Fruit fly (Drosophila melanogaster) whole organism, embryonic: ENCODE results near the gene mst.

Experiments used
- Asciz ChIP-seq: fragments of 200-800 bp; sonication (Bioruptor generic); optimal IDR thresholded peaks from 2 replicates; lab custom pipeline; 2017; ENCODE audit warnings: missing biosample characterization, mild to moderate bottlenecking, missing genetic modification characterization, missing genetic modification reagents
- CG10267 ChIP-seq: fragments of 200-800 bp; sonication (Bioruptor generic); optimal IDR thresholded peaks from 2 replicates; lab custom pipeline; 2018; ENCODE audit warnings: missing biosample characterization, mild to moderate bottlenecking, missing genetic modification characterization, moderate library complexity
- CG10959 ChIP-seq: fragments of 200-800 bp; sonication (Bioruptor generic); IDR thresholded peaks from 2 replicates; pipeline ENCODE4 v1.3.6; 2022; ENCODE audit warnings: missing biosample characterization, missing genetic modification characterization
- CG10979 ChIP-seq: fragments of 200-800 bp; sonication (Bioruptor generic); optimal IDR thresholded peaks from 2 replicates; lab custom pipeline; 2018; ENCODE audit warnings: missing biosample characterization, mild to moderate bottlenecking, missing genetic modification characterization, moderate library complexity
- CG17361 ChIP-seq: fragments of 200-800 bp; sonication (Bioruptor generic); IDR thresholded peaks from 3 replicates; pipeline ENCODE4 v1.3.6; 2022; ENCODE audit warnings: missing biosample characterization, missing genetic modification characterization
- CG17829 ChIP-seq: fragments of 200-800 bp; optimal IDR thresholded peaks from 2 replicates; lab custom pipeline; 2019; ENCODE audit warnings: missing biosample characterization, mild to moderate bottlenecking, missing genetic modification characterization, moderate library complexity
- CG18599 ChIP-seq: fragments of 200-800 bp; sonication (Bioruptor generic); optimal IDR thresholded peaks from 3 replicates; lab custom pipeline; 2017; ENCODE audit warnings: missing biosample characterization, missing genetic modification characterization, mild to moderate bottlenecking, moderate library complexity, missing genetic modification reagents
- CG2202 ChIP-seq: fragments of 200-800 bp; sonication (Bioruptor generic); optimal IDR thresholded peaks from 2 replicates; lab custom pipeline; 2018; ENCODE audit warnings: missing biosample characterization, mild to moderate bottlenecking, missing genetic modification characterization
- CG2712 ChIP-seq: fragments of 200-800 bp; optimal IDR thresholded peaks from 3 replicates; lab custom pipeline; 2019; ENCODE audit warnings: missing biosample characterization, mild to moderate bottlenecking, missing genetic modification characterization, moderate library complexity
- CG34224 ChIP-seq: fragments of 200-800 bp; sonication (Bioruptor generic); IDR thresholded peaks from 3 replicates; pipeline ENCODE4 v1.3.6; 2022; ENCODE audit warnings: missing biosample characterization, missing genetic modification characterization; ENCODE audit not compliant: partially characterized antibody
- CG3847 ChIP-seq: fragments of 200-800 bp; sonication (Bioruptor generic); IDR thresholded peaks from 2 replicates; pipeline ENCODE4 v1.3.6; 2022; ENCODE audit warnings: missing biosample characterization, missing genetic modification characterization
- CG3995 ChIP-seq: fragments of 200-800 bp; sonication (Bioruptor generic); optimal IDR thresholded peaks from 3 replicates; lab custom pipeline; 2016; ENCODE audit warnings: missing biosample characterization, missing genetic modification characterization
- CG6272 ChIP-seq: fragments of 200-800 bp; sonication (Bioruptor generic); IDR thresholded peaks from 2 replicates; pipeline ENCODE4 v1.3.6; 2022; ENCODE audit warnings: missing biosample characterization, missing genetic modification characterization
- CG6683 ChIP-seq: fragments of 200-800 bp; sonication (Bioruptor generic); optimal IDR thresholded peaks from 2 replicates; lab custom pipeline; 2017; ENCODE audit warnings: missing biosample characterization, mild to moderate bottlenecking, missing genetic modification characterization, missing genetic modification reagents
- CG7357 ChIP-seq: fragments of 200-800 bp; sonication (Bioruptor generic); IDR thresholded peaks from 3 replicates; pipeline ENCODE4 v1.3.6; 2022; ENCODE audit warnings: missing biosample characterization, missing genetic modification characterization
- CG7839 ChIP-seq: fragments of 200-800 bp; sonication (Bioruptor generic); optimal IDR thresholded peaks from 3 replicates; lab custom pipeline; 2018; ENCODE audit warnings: missing biosample characterization, mild to moderate bottlenecking, missing genetic modification characterization, moderate library complexity
- CG9817 ChIP-seq: fragments of 200-800 bp; sonication (Bioruptor generic); optimal IDR thresholded peaks from 2 replicates; lab custom pipeline; 2018; ENCODE audit warnings: missing biosample characterization, mild to moderate bottlenecking, missing genetic modification characterization, moderate library complexity
- CTCF ChIP-seq: fragments of 200-800 bp; sonication (Bioruptor generic); optimal IDR thresholded peaks from 2 replicates; lab custom pipeline; 2017; ENCODE audit warnings: missing biosample characterization, mild to moderate bottlenecking, missing genetic modification characterization, moderate library complexity
- Chrac-16 ChIP-seq: fragments of 200-800 bp; sonication (Bioruptor generic); optimal IDR thresholded peaks from 3 replicates; lab custom pipeline; 2016; ENCODE audit warnings: missing biosample characterization, missing genetic modification characterization
- Dip2 ChIP-seq: fragments of 200-800 bp; sonication (Bioruptor generic); IDR thresholded peaks from 2 replicates; pipeline ENCODE4 v1.3.6; 2022; ENCODE audit warnings: missing biosample characterization, missing genetic modification characterization
- Dref ChIP-seq: fragments of 200-800 bp; sonication (Bioruptor generic); IDR thresholded peaks from 2 replicates; pipeline ENCODE4 v1.3.6; 2022; ENCODE audit warnings: missing biosample characterization, missing genetic modification characterization
- Eip74EF ChIP-seq, 2 experiments: fragments of 200-800 bp in 1 of 2; fragments of >200 bp in 1 of 2; sonication (Bioruptor generic) in 1 of 2; optimal IDR thresholded peaks; 2 replicates each; lab custom pipeline; 2017 to 2019; ENCODE audit warnings: missing biosample characterization in 2 of 2, missing genetic modification characterization in 2 of 2, mild to moderate bottlenecking in 1 of 2, moderate library complexity in 1 of 2
- Ets65A ChIP-seq: fragments of 200-800 bp; sonication (Bioruptor generic); peaks from one replicate; lab custom pipeline; 2016; ENCODE audit warnings: missing biosample characterization, missing genetic modification characterization
- Fer3 ChIP-seq: fragments of 200-800 bp; sonication (Bioruptor generic); optimal IDR thresholded peaks from 2 replicates; lab custom pipeline; 2018; ENCODE audit warnings: missing biosample characterization, mild to moderate bottlenecking, missing genetic modification characterization, moderate library complexity
- HLH54F ChIP-seq: fragments of 200-800 bp; sonication (Bioruptor generic); optimal IDR thresholded peaks from 3 replicates; lab custom pipeline; 2016; ENCODE audit warnings: missing biosample characterization, missing genetic modification characterization
- Hand ChIP-seq: fragments of 200-800 bp; sonication (Bioruptor generic); optimal IDR thresholded peaks from 2 replicates; lab custom pipeline; 2017; ENCODE audit warnings: mild to moderate bottlenecking, missing biosample characterization, missing genetic modification reagents, missing genetic modification characterization
- Lim3 ChIP-seq: fragments of 200-800 bp; sonication (Bioruptor generic); IDR thresholded peaks from 2 replicates; pipeline ENCODE4 v1.3.6; 2022; ENCODE audit warnings: missing biosample characterization, missing genetic modification characterization
- Mad ChIP-seq: fragments of 200-800 bp; sonication (Bioruptor generic); optimal IDR thresholded peaks from 2 replicates; lab custom pipeline; 2016; ENCODE audit warnings: missing biosample characterization, missing genetic modification characterization
- Meics ChIP-seq: fragments of 200-800 bp; sonication (Bioruptor generic); optimal IDR thresholded peaks from 2 replicates; lab custom pipeline; 2017; ENCODE audit warnings: missing biosample characterization, mild to moderate bottlenecking, missing genetic modification characterization
- Mes4 ChIP-seq: fragments of 200-800 bp; sonication (Bioruptor generic); optimal IDR thresholded peaks from 2 replicates; lab custom pipeline; 2016; ENCODE audit warnings: missing biosample characterization, missing genetic modification characterization
- Oli ChIP-seq: fragments of 200-800 bp; sonication (Bioruptor generic); optimal IDR thresholded peaks from 2 replicates; lab custom pipeline; 2018; ENCODE audit warnings: missing biosample characterization, mild to moderate bottlenecking, missing genetic modification characterization, moderate library complexity
- PHDP ChIP-seq: fragments of 200-800 bp; sonication (Bioruptor generic); optimal IDR thresholded peaks from 3 replicates; lab custom pipeline; 2018; ENCODE audit warnings: missing biosample characterization, mild to moderate bottlenecking, missing genetic modification characterization, moderate library complexity
- Six4 ChIP-seq: fragments of 200-800 bp; sonication (Bioruptor generic); optimal IDR thresholded peaks from 2 replicates; lab custom pipeline; 2016; ENCODE audit warnings: missing biosample characterization, missing genetic modification characterization
- Ssrp ChIP-seq: fragments of 200-800 bp; sonication (Bioruptor generic); optimal IDR thresholded peaks from 2 replicates; lab custom pipeline; 2018; ENCODE audit warnings: missing biosample characterization, mild to moderate bottlenecking, missing genetic modification characterization, moderate library complexity
- Vsx1 ChIP-seq: fragments of 200-800 bp; sonication (Bioruptor generic); optimal IDR thresholded peaks from 2 replicates; lab custom pipeline; 2017; ENCODE audit warnings: missing biosample characterization, mild to moderate bottlenecking, missing genetic modification characterization, missing genetic modification reagents
- YL-1 ChIP-seq: fragments of 200-800 bp; sonication (Bioruptor generic); optimal IDR thresholded peaks from 3 replicates; lab custom pipeline; 2017; ENCODE audit warnings: missing biosample characterization, mild to moderate bottlenecking, missing genetic modification characterization
- az2 ChIP-seq: fragments of 200-800 bp; sonication (Bioruptor generic); optimal IDR thresholded peaks from 3 replicates; lab custom pipeline; 2016; ENCODE audit warnings: missing biosample characterization, missing genetic modification characterization
- bcd ChIP-seq: fragments of 200-800 bp; sonication (Bioruptor generic); optimal IDR thresholded peaks from 2 replicates; lab custom pipeline; 2017; ENCODE audit warnings: missing biosample characterization, mild to moderate bottlenecking, missing genetic modification characterization
- chn ChIP-seq: fragments of 200-800 bp; sonication (Bioruptor generic); optimal IDR thresholded peaks from 2 replicates; lab custom pipeline; 2016; ENCODE audit warnings: missing biosample characterization, missing genetic modification characterization
- cwo ChIP-seq: fragments of 200-800 bp; sonication (Bioruptor generic); optimal IDR thresholded peaks from 3 replicates; lab custom pipeline; 2017; ENCODE audit warnings: missing biosample characterization, missing genetic modification characterization, mild to moderate bottlenecking, moderate library complexity, missing genetic modification reagents
- da ChIP-seq: fragments of 200-800 bp; sonication (Bioruptor generic); optimal IDR thresholded peaks from 2 replicates; lab custom pipeline; 2016; ENCODE audit warnings: missing biosample characterization, missing genetic modification characterization
- dmrt99B ChIP-seq: fragments of 200-800 bp; sonication (Bioruptor generic); optimal IDR thresholded peaks from 2 replicates; lab custom pipeline; 2018; ENCODE audit warnings: missing biosample characterization, mild to moderate bottlenecking, missing genetic modification characterization, moderate library complexity
- fd96Cb ChIP-seq: fragments of 200-800 bp; sonication (Bioruptor generic); optimal IDR thresholded peaks from 2 replicates; lab custom pipeline; 2018; ENCODE audit warnings: missing biosample characterization, mild to moderate bottlenecking, missing genetic modification characterization, moderate library complexity
- grau ChIP-seq: fragments of 200-800 bp; optimal IDR thresholded peaks from 3 replicates; lab custom pipeline; 2019; ENCODE audit warnings: missing biosample characterization, mild to moderate bottlenecking, missing genetic modification characterization, moderate library complexity
- ind ChIP-seq: fragments of 200-800 bp; sonication (Bioruptor generic); optimal IDR thresholded peaks from 3 replicates; lab custom pipeline; 2016; ENCODE audit warnings: missing biosample characterization, missing genetic modification characterization
- kah ChIP-seq: fragments of 200-800 bp; sonication (Bioruptor generic); optimal IDR thresholded peaks from 2 replicates; lab custom pipeline; 2018; ENCODE audit warnings: missing biosample characterization, mild to moderate bottlenecking, missing genetic modification characterization
- pan ChIP-seq, 4 experiments: fragments of >200 bp in 3 of 4; fragments of 200-800 bp in 1 of 4; sonication (Bioruptor generic) in 1 of 4; optimal IDR thresholded peaks in 3 of 4; IDR thresholded peaks in 1 of 4; 2 replicates each; pipeline versions ENCODE4 v1.3.6 to Lab custom; 2017 to 2022; ENCODE audit warnings: missing biosample characterization in 2 of 4, missing genetic modification characterization in 2 of 4, mixed read lengths in 1 of 4
- ttk ChIP-seq: fragments of 200-800 bp; sonication (Bioruptor generic); IDR thresholded peaks from 2 replicates; pipeline ENCODE4 v2.1.2; 2022; ENCODE audit warnings: missing biosample characterization, missing genetic modification characterization
- unpg ChIP-seq: fragments of 200-800 bp; sonication (Bioruptor generic); optimal IDR thresholded peaks from 3 replicates; lab custom pipeline; 2018; ENCODE audit warnings: missing biosample characterization, mild to moderate bottlenecking, missing genetic modification characterization, moderate library complexity
- vvl ChIP-seq: fragments of 200-800 bp; sonication (Bioruptor generic); IDR thresholded peaks from 2 replicates; pipeline ENCODE4 v1.3.6; 2022; ENCODE audit warnings: missing biosample characterization, missing genetic modification characterization

Gene mst

dm6 chrX:21375595-21376047, 13.2 kb upstream of the mst start (continued):
- no peak for TF ChIP-seq da (GFP tag; lab: Kevin White, UChicago)
- TF ChIP-seq HLH54F (GFP tag; lab: Kevin White, UChicago), result no peak
- no peak for TF ChIP-seq CG7357 (GFP tag; lab: Robert Waterston, UW)
- TF ChIP-seq az2 (GFP tag; lab: Kevin White, UChicago), result peak; percentile 14
- no peak for TF ChIP-seq CG6272 (GFP tag; lab: Robert Waterston, UW)
- no peak for TF ChIP-seq CG34224 (GFP tag; lab: Robert Waterston, UW)
- peak; percentile 16 for TF ChIP-seq CG17829 (tag; lab: Kevin White, UChicago)
- TF ChIP-seq unpg, result peak; percentile 40
- no peak for TF ChIP-seq Mad (GFP tag; lab: Kevin White, UChicago)
- TF ChIP-seq CG10979 (tag; lab: Kevin White, UChicago), result peak; percentile 24
- TF ChIP-seq chn (GFP tag; lab: Kevin White, UChicago), result no peak
- TF ChIP-seq ttk (GFP tag; lab: Robert Waterston, UW), result no peak
- TF ChIP-seq Asciz (GFP tag; lab: Kevin White, UChicago), result peak; percentile 29
- peak; percentile 31 for TF ChIP-seq Fer3 (tag; lab: Kevin White, UChicago)
- TF ChIP-seq grau, result peak; percentile 65
- no peak for TF ChIP-seq CG10959 (GFP tag; lab: Robert Waterston, UW)
- peak; percentile 37 for TF ChIP-seq bcd (GFP tag; lab: Kevin White, UChicago)
- TF ChIP-seq CTCF (GFP tag; lab: Kevin White, UChicago), result no peak
- TF ChIP-seq CG6683 (GFP tag; lab: Kevin White, UChicago), result peak; percentile 11
- TF ChIP-seq CG9817 (tag; lab: Kevin White, UChicago), result peak; percentile 13
- peak; percentile 27 for TF ChIP-seq fd96Cb (tag; lab: Kevin White, UChicago)
- TF ChIP-seq Oli (tag; lab: Kevin White, UChicago), result peak; percentile 45
- TF ChIP-seq Eip74EF (GFP tag; optimal IDR thresholded peaks at IDR 0.05; lab: Kevin White, UChicago), result peak in 1 of 2 experiments; percentile 8
- TF ChIP-seq ind (GFP tag; lab: Kevin White, UChicago), result peak; percentile 31
- peak; percentile 64 for TF ChIP-seq dmrt99B
- peak; percentile 60 for TF ChIP-seq CG7839 (tag; lab: Kevin White, UChicago)
- peak; percentile 46; the same call in 1 of the 2 replicates for TF ChIP-seq vvl (GFP tag; lab: Robert Waterston, UW)
- TF ChIP-seq CG3995 (GFP tag; lab: Kevin White, UChicago), result peak; percentile 2
- no peak for TF ChIP-seq Dref (GFP tag; lab: Robert Waterston, UW)
- peak; percentile 74 for TF ChIP-seq Meics (GFP tag; lab: Kevin White, UChicago)
- peak; percentile 6 for TF ChIP-seq Chrac-16
- TF ChIP-seq CG3847 (GFP tag; lab: Robert Waterston, UW), result peak; percentile 13; the same call in 1 of the 2 replicates
- TF ChIP-seq Ets65A, result no peak
- peak; percentile 8 for TF ChIP-seq YL-1 (GFP tag; lab: Kevin White, UChicago)
- TF ChIP-seq PHDP (tag; lab: Kevin White, UChicago), result peak; percentile 57
- no peak for TF ChIP-seq Lim3
- TF ChIP-seq CG2712 (tag; lab: Kevin White, UChicago), result peak; percentile 40
- TF ChIP-seq Hand (GFP tag; lab: Kevin White, UChicago), result peak; percentile 52
- peak; percentile 19 for TF ChIP-seq CG10267 (tag; lab: Kevin White, UChicago)
- TF ChIP-seq pan (optimal IDR thresholded peaks at IDR 0.05; lab: Kevin White, UChicago), result no peak
- no peak for TF ChIP-seq pan (GFP tag; optimal IDR thresholded peaks at IDR 0.05 in 1 of 2, IDR thresholded peaks at IDR 0.05 in 1 of 2)
- TF ChIP-seq Vsx1 (GFP tag; lab: Kevin White, UChicago), result no peak
- peak; percentile 49 for TF ChIP-seq cwo (GFP tag; lab: Kevin White, UChicago)
- TF ChIP-seq Six4 (GFP tag; lab: Kevin White, UChicago), result no peak
- no peak for TF ChIP-seq kah (GFP tag; lab: Kevin White, UChicago)
- TF ChIP-seq Mes4 (GFP tag; lab: Kevin White, UChicago), result no peak
- TF ChIP-seq Dip2 (GFP tag; lab: Robert Waterston, UW), result no peak
- no peak for TF ChIP-seq CG2202
- TF ChIP-seq Ssrp, result peak; percentile 34
- TF ChIP-seq CG18599 (GFP tag; lab: Kevin White, UChicago), result peak; percentile 70
- peak; percentile 52; the same call in 2 of the 3 replicates for TF ChIP-seq CG17361 (GFP tag; lab: Robert Waterston, UW)
